Worm (Caenorhabditis elegans) whole organism, mixed stage, embryonic: ENCODE results near the gene epc-1.
A peak's percentile ranks its signal among the peaks of the same experiment; 100 is the strongest.

Experiments
- M03D4.4 ChIP-seq: sonication (generic microtip); optimal IDR thresholded peaks from 2 replicates; lab custom pipeline; 2017; ENCODE audit warnings: mild to moderate bottlenecking, missing genetic modification characterization, missing compliant biosample characterization
- bed-3 ChIP-seq: fragments of 200-800 bp; sonication (Bioruptor generic); optimal IDR thresholded peaks from 3 replicates; lab custom pipeline; 2018; ENCODE audit warnings: mild to moderate bottlenecking, missing genetic modification characterization, moderate library complexity, missing compliant biosample characterization
- blmp-1 ChIP-seq: fragments of 150-350 bp; optimal IDR thresholded peaks from 2 replicates; lab custom pipeline; 2014; ENCODE audit warnings: missing biosample characterization, missing genetic modification characterization
- ceh-39 ChIP-seq: fragments of 150-350 bp; optimal IDR thresholded peaks from 2 replicates; lab custom pipeline; 2014; ENCODE audit warnings: missing biosample characterization, missing genetic modification characterization
- ceh-43 ChIP-seq: fragments of 200-800 bp; sonication (Bioruptor generic); optimal IDR thresholded peaks from 2 replicates; lab custom pipeline; 2018; ENCODE audit warnings: mild to moderate bottlenecking, missing genetic modification characterization, moderate library complexity, missing compliant biosample characterization
- ceh-83 ChIP-seq: fragments of 200-800 bp; sonication (Bioruptor generic); optimal IDR thresholded peaks from 2 replicates; lab custom pipeline; 2018; ENCODE audit warnings: mild to moderate bottlenecking, missing genetic modification characterization, missing compliant biosample characterization
- ces-1 ChIP-seq: fragments of 150-350 bp; optimal IDR thresholded peaks from 2 replicates; lab custom pipeline; 2014; ENCODE audit warnings: missing biosample characterization, missing genetic modification reagents, missing genetic modification characterization
- cnd-1 ChIP-seq: fragments of 200-800 bp; sonication (Bioruptor generic); optimal IDR thresholded peaks from 2 replicates; lab custom pipeline; 2018; ENCODE audit warnings: mild to moderate bottlenecking, missing genetic modification characterization, missing compliant biosample characterization
- drap-1 ChIP-seq: fragments of 200-800 bp; sonication (Bioruptor generic); optimal IDR thresholded peaks from 3 replicates; lab custom pipeline; 2018; ENCODE audit warnings: mild to moderate bottlenecking, missing genetic modification characterization, missing compliant biosample characterization
- elt-1 ChIP-seq: sonication (generic microtip); optimal IDR thresholded peaks from 2 replicates; lab custom pipeline; 2017; ENCODE audit warnings: missing genetic modification characterization, mild to moderate bottlenecking, missing compliant biosample characterization, antibody characterized with exemption, moderate library complexity, borderline replicate concordance; ENCODE audit not compliant: insufficient read depth
- elt-3 ChIP-seq: fragments of 150-350 bp; optimal IDR thresholded peaks from 2 replicates; lab custom pipeline; 2014; ENCODE audit warnings: missing biosample characterization, missing genetic modification characterization
- flh-1 ChIP-seq: fragments of 200-800 bp; sonication (Bioruptor generic); optimal IDR thresholded peaks from 2 replicates; lab custom pipeline; 2018; ENCODE audit warnings: mild to moderate bottlenecking, missing genetic modification characterization, moderate library complexity, missing compliant biosample characterization
- ham-2 ChIP-seq: fragments of 200-800 bp; sonication (Bioruptor generic); optimal IDR thresholded peaks from 2 replicates; lab custom pipeline; 2018; ENCODE audit warnings: mild to moderate bottlenecking, missing genetic modification characterization, missing compliant biosample characterization
- hlh-1 ChIP-seq: fragments of 150-350 bp; optimal IDR thresholded peaks from 2 replicates; lab custom pipeline; 2014; ENCODE audit warnings: missing biosample characterization, missing genetic modification reagents, missing genetic modification characterization
- lin-13 ChIP-seq: fragments of 150-350 bp; optimal IDR thresholded peaks from 2 replicates; lab custom pipeline; 2014; ENCODE audit warnings: missing biosample characterization, missing genetic modification characterization
- lin-32 ChIP-seq: fragments of 200-800 bp; sonication (Bioruptor generic); optimal IDR thresholded peaks from 2 replicates; lab custom pipeline; 2018; ENCODE audit warnings: mild to moderate bottlenecking, missing genetic modification characterization, missing compliant biosample characterization
- lsy-2 ChIP-seq: fragments of 150-350 bp; optimal IDR thresholded peaks from 2 replicates; lab custom pipeline; 2014; ENCODE audit warnings: missing biosample characterization, missing genetic modification characterization
- mab-5 ChIP-seq: fragments of 150-350 bp; optimal IDR thresholded peaks from 2 replicates; lab custom pipeline; 2014; ENCODE audit warnings: missing biosample characterization, missing genetic modification characterization
- mep-1 ChIP-seq: fragments of 150-350 bp; optimal IDR thresholded peaks from 2 replicates; lab custom pipeline; 2017; ENCODE audit warnings: missing biosample characterization, missing genetic modification reagents, missing genetic modification characterization, inconsistent platforms
- mls-2 ChIP-seq: sonication (generic microtip); optimal IDR thresholded peaks from 2 replicates; lab custom pipeline; 2016; ENCODE audit warnings: mild to moderate bottlenecking, missing genetic modification characterization, moderate library complexity, missing compliant biosample characterization
- nhr-12 ChIP-seq: fragments of 150-350 bp; optimal IDR thresholded peaks from 2 replicates; lab custom pipeline; 2014; ENCODE audit warnings: missing biosample characterization, missing genetic modification characterization
- nhr-2 ChIP-seq: fragments of 150-350 bp; optimal IDR thresholded peaks from 2 replicates; lab custom pipeline; 2014; ENCODE audit warnings: missing biosample characterization, missing genetic modification characterization
- nhr-237 ChIP-seq: fragments of 150-350 bp; optimal IDR thresholded peaks from 2 replicates; lab custom pipeline; 2014; ENCODE audit warnings: missing biosample characterization, missing genetic modification characterization
- nhr-28 ChIP-seq: fragments of 150-350 bp; optimal IDR thresholded peaks from 2 replicates; lab custom pipeline; 2014; ENCODE audit warnings: missing biosample characterization, missing genetic modification characterization
- nhr-76 ChIP-seq: sonication (generic microtip); optimal IDR thresholded peaks from 2 replicates; lab custom pipeline; 2017; ENCODE audit warnings: missing biosample characterization, missing genetic modification characterization
- pha-4 ChIP-seq: fragments of 150-350 bp; optimal IDR thresholded peaks from 2 replicates; lab custom pipeline; 2018; ENCODE audit warnings: missing biosample characterization, missing genetic modification reagents, missing genetic modification characterization
- sem-2 ChIP-seq: fragments of 200-800 bp; sonication (Bioruptor generic); optimal IDR thresholded peaks from 2 replicates; lab custom pipeline; 2018; ENCODE audit warnings: mild to moderate bottlenecking, missing genetic modification characterization, missing compliant biosample characterization
- snpc-4 ChIP-seq: fragments of 150-350 bp; optimal IDR thresholded peaks from 2 replicates; lab custom pipeline; 2014; ENCODE audit warnings: missing biosample characterization, missing genetic modification characterization
- sptf-1 ChIP-seq: sonication (generic microtip); optimal IDR thresholded peaks from 2 replicates; lab custom pipeline; 2017; ENCODE audit warnings: mild to moderate bottlenecking, missing genetic modification characterization, moderate library complexity, missing compliant biosample characterization
- tbx-8 ChIP-seq: fragments of 200-800 bp; sonication (Bioruptor generic); optimal IDR thresholded peaks from 2 replicates; lab custom pipeline; 2018; ENCODE audit warnings: mild to moderate bottlenecking, missing genetic modification characterization, moderate library complexity, missing compliant biosample characterization
- unc-120 ChIP-seq: sonication (generic microtip); optimal IDR thresholded peaks from 2 replicates; lab custom pipeline; 2017; ENCODE audit warnings: missing genetic modification characterization, missing compliant biosample characterization; ENCODE audit not compliant: poor library complexity, severe bottlenecking
- unc-39 ChIP-seq: fragments of 150-350 bp; optimal IDR thresholded peaks from 2 replicates; lab custom pipeline; 2014; ENCODE audit warnings: missing biosample characterization, missing genetic modification characterization
- unc-62 ChIP-seq: fragments of 150-350 bp; optimal IDR thresholded peaks from 2 replicates; lab custom pipeline; 2014; ENCODE audit warnings: missing biosample characterization, missing genetic modification reagents, missing genetic modification characterization
- zip-8 ChIP-seq: fragments of 150-350 bp; optimal IDR thresholded peaks from 2 replicates; lab custom pipeline; 2014; ENCODE audit warnings: missing biosample characterization, missing genetic modification characterization
- ztf-11 ChIP-seq: fragments of 150-350 bp; optimal IDR thresholded peaks from 2 replicates; lab custom pipeline; 2014; ENCODE audit warnings: missing biosample characterization, missing genetic modification characterization

Gene epc-1

ce11 chrIII:12625875-12626649 lies 17.7 kb upstream of the epc-1 start, which contains the start of gene pqn-80:
Gene pqn-80 (plus strand): TSS chrIII:12626568.
- no peak for TF ChIP-seq nhr-2
- no peak for TF ChIP-seq nhr-28 (tag; lab: Kevin White, UChicago)
- peak; percentile 14 for TF ChIP-seq sptf-1 (tag; lab: Kevin White, UChicago)
- TF ChIP-seq ces-1 (GFP tag; lab: Kevin White, UChicago), result peak; percentile 81
- TF ChIP-seq pha-4, result no peak
- no peak for TF ChIP-seq bed-3
- TF ChIP-seq nhr-76, result no peak
- peak; percentile 4 for TF ChIP-seq unc-120
- TF ChIP-seq flh-1 (GFP tag; lab: Kevin White, UChicago), result no peak
- TF ChIP-seq ceh-39 (tag; lab: Kevin White, UChicago), result peak; percentile 70
- TF ChIP-seq mep-1 (tag; lab: Kevin White, UChicago), result peak; percentile 42
- TF ChIP-seq unc-62 (GFP tag; lab: Kevin White, UChicago), result no peak
- peak; percentile 32 for TF ChIP-seq ceh-83 (GFP tag; lab: Kevin White, UChicago)
- no peak for TF ChIP-seq hlh-1 (tag; lab: Kevin White, UChicago)
- TF ChIP-seq nhr-237, result peak; percentile 36
- no peak for TF ChIP-seq unc-39 (tag; lab: Kevin White, UChicago)
- peak; percentile 44 for TF ChIP-seq lsy-2 (tag; lab: Kevin White, UChicago)
- TF ChIP-seq M03D4.4 (tag; lab: Kevin White, UChicago), result no peak
- TF ChIP-seq elt-1 (tag; lab: Kevin White, UChicago), result no peak
- no peak for TF ChIP-seq mls-2 (tag; lab: Kevin White, UChicago)
- TF ChIP-seq ztf-11 (tag; lab: Kevin White, UChicago), result no peak
- TF ChIP-seq nhr-12 (tag; lab: Kevin White, UChicago), result no peak
- no peak for TF ChIP-seq tbx-8 (GFP tag; lab: Kevin White, UChicago)
- TF ChIP-seq, all 35 proteins: peak for 8

- TF ChIP-seq sem-2 (GFP tag; lab: Kevin White, UChicago), result no peak
- no peak for TF ChIP-seq unc-62 (GFP tag; lab: Kevin White, UChicago)
- TF ChIP-seq elt-3 (tag; lab: Kevin White, UChicago), result no peak
- no peak for TF ChIP-seq ces-1 (GFP tag; lab: Kevin White, UChicago)
- TF ChIP-seq ham-2, result no peak
- no peak for TF ChIP-seq lin-13 (tag; lab: Kevin White, UChicago)
- no peak for TF ChIP-seq sptf-1 (tag; lab: Kevin White, UChicago)
- TF ChIP-seq nhr-12 (tag; lab: Kevin White, UChicago), result no peak
- no peak for TF ChIP-seq nhr-28 (tag; lab: Kevin White, UChicago)
- no peak for TF ChIP-seq drap-1 (GFP tag; lab: Kevin White, UChicago)
- TF ChIP-seq unc-39 (tag; lab: Kevin White, UChicago), result no peak
- TF ChIP-seq mab-5 (tag; lab: Kevin White, UChicago), result no peak
- no peak for TF ChIP-seq mls-2 (tag; lab: Kevin White, UChicago)
- TF ChIP-seq nhr-2, result no peak
Measured at ce11 chrIII:12624466-12624865, 16.1 kb upstream of the epc-1 start, which contains the start of gene gtf-2A2. Gene gtf-2A2 (plus strand): TSS chrIII:12624766.

ce11 chrIII:12616990-12617393 lies 8.6 kb upstream of the epc-1 start:
- TF ChIP-seq elt-1 (tag; lab: Kevin White, UChicago) (peak; percentile 85), ham-2 (peak; percentile 73), ceh-43 (GFP tag; lab: Kevin White, UChicago) (no peak), tbx-8 (GFP tag; lab: Kevin White, UChicago) (peak; percentile 6), mep-1 (tag; lab: Kevin White, UChicago) (peak; percentile 18), nhr-2 (peak; percentile 56), mls-2 (tag; lab: Kevin White, UChicago) (no peak), nhr-237 (peak; percentile 9), pha-4 (peak; percentile 72), ces-1 (GFP tag; lab: Kevin White, UChicago) (no peak), sem-2 (GFP tag; lab: Kevin White, UChicago) (no peak), unc-62 (GFP tag; lab: Kevin White, UChicago) (peak; percentile 77)
- TF ChIP-seq, all 35 proteins: peak for 8

ce11 chrIII:12615859-12616439 lies 7.6 kb upstream of the epc-1 start:
- no peak for TF ChIP-seq blmp-1
- no peak for TF ChIP-seq lin-13 (tag; lab: Kevin White, UChicago)
- no peak for TF ChIP-seq zip-8 (tag; lab: Kevin White, UChicago)
- TF ChIP-seq nhr-2, result no peak
- no peak for TF ChIP-seq nhr-12 (tag; lab: Kevin White, UChicago)
- TF ChIP-seq snpc-4 (tag; lab: Kevin White, UChicago), result no peak
- no peak for TF ChIP-seq unc-62 (GFP tag; lab: Kevin White, UChicago)
- TF ChIP-seq ceh-43 (GFP tag; lab: Kevin White, UChicago), result peak; percentile 65
- no peak for TF ChIP-seq nhr-76
- TF ChIP-seq sptf-1 (tag; lab: Kevin White, UChicago), result peak; percentile 34
- TF ChIP-seq flh-1 (GFP tag; lab: Kevin White, UChicago), result no peak
- TF ChIP-seq unc-120, result no peak
- TF ChIP-seq M03D4.4 (tag; lab: Kevin White, UChicago), result no peak
- TF ChIP-seq mls-2 (tag; lab: Kevin White, UChicago), result no peak
- TF ChIP-seq elt-1 (tag; lab: Kevin White, UChicago), result no peak
- TF ChIP-seq pha-4, result no peak
- peak; percentile 73 for TF ChIP-seq ces-1 (GFP tag; lab: Kevin White, UChicago)
- TF ChIP-seq ceh-83 (GFP tag; lab: Kevin White, UChicago), result no peak
- peak; percentile 67 for TF ChIP-seq cnd-1 (tag; lab: Kevin White, UChicago)
- no peak for TF ChIP-seq ham-2
- peak; percentile 24 for TF ChIP-seq tbx-8 (GFP tag; lab: Kevin White, UChicago)
- TF ChIP-seq drap-1 (GFP tag; lab: Kevin White, UChicago), result no peak
- no peak for TF ChIP-seq lin-32
- TF ChIP-seq elt-3 (tag; lab: Kevin White, UChicago), result no peak
- no peak for TF ChIP-seq bed-3
- TF ChIP-seq nhr-28 (tag; lab: Kevin White, UChicago), result no peak
- no peak for TF ChIP-seq mep-1 (tag; lab: Kevin White, UChicago)
- no peak for TF ChIP-seq hlh-1 (tag; lab: Kevin White, UChicago)
- no peak for TF ChIP-seq nhr-237
